Fruit fly (Drosophila melanogaster): ENCODE measurements around the gene MESK4.

dm6 chr3R:17035945-17036344 is 47.3 kb downstream of the MESK4 start, which contains the start of gene CG4009:
- TF ChIP-seq CG10631 (GFP tag; optimal IDR thresholded peaks at IDR 0.05) (no peak), Lpt (GFP tag; optimal IDR thresholded peaks at IDR 0.05) (no peak), CG4318 (GFP tag; optimal IDR thresholded peaks at IDR 0.05) (no peak), Met (GFP tag; optimal IDR thresholded peaks at IDR 0.05) (no peak), CG6854 (GFP tag; optimal IDR thresholded peaks at IDR 0.05) (no peak), svp (GFP tag) (no peak), Gug (GFP tag; IDR thresholded peaks at IDR 0.05) (no peak)
